Worm (Caenorhabditis elegans) whole organism, L3 larva: ENCODE data around the gene nhx-2.

Source experiments
- aly-2 ChIP-seq: fragments of 150-350 bp; optimal IDR thresholded peaks from 2 replicates; lab custom pipeline; 2014; ENCODE audit warnings: missing biosample characterization, missing genetic modification characterization
- ceh-16 ChIP-seq: sonication (generic microtip); optimal IDR thresholded peaks from 2 replicates; lab custom pipeline; 2017; ENCODE audit warnings: missing biosample characterization, missing genetic modification characterization
- fos-1 ChIP-seq: fragments of 150-350 bp; optimal IDR thresholded peaks from 2 replicates; lab custom pipeline; 2014; ENCODE audit warnings: missing biosample characterization, missing genetic modification characterization
- nhr-11 ChIP-seq: fragments of 150-350 bp; optimal IDR thresholded peaks from 2 replicates; lab custom pipeline; 2014; ENCODE audit warnings: missing biosample characterization, missing genetic modification characterization
- nhr-25 ChIP-seq: sonication (generic microtip); optimal IDR thresholded peaks from 2 replicates; lab custom pipeline; 2017; ENCODE audit warnings: missing biosample characterization, missing genetic modification characterization
- zag-1 ChIP-seq: fragments of 150-350 bp; optimal IDR thresholded peaks from 2 replicates; lab custom pipeline; 2014; ENCODE audit warnings: missing biosample characterization, missing genetic modification characterization
- ztf-4 ChIP-seq: fragments of 150-350 bp; optimal IDR thresholded peaks from 2 replicates; lab custom pipeline; 2014; ENCODE audit warnings: missing biosample characterization, missing genetic modification characterization

ce11 chrII:7678512-7678911 lies 15.2 kb downstream of the nhx-2 start:
- TF ChIP-seq ztf-4 (tag; lab: Kevin White, UChicago), result no peak
- no peak for TF ChIP-seq aly-2 (tag; lab: Kevin White, UChicago)
- TF ChIP-seq nhr-25 (tag; lab: Kevin White, UChicago), result peak; percentile 60
- TF ChIP-seq zag-1 (tag; lab: Kevin White, UChicago), result no peak
- TF ChIP-seq fos-1 (tag; lab: Kevin White, UChicago), result no peak
- TF ChIP-seq nhr-11 (tag; lab: Kevin White, UChicago), result no peak
- TF ChIP-seq ceh-16 (tag; lab: Kevin White, UChicago), result no peak
